Worm (Caenorhabditis elegans): Measurements from ENCODE around the gene K07D4.9.

ce11 chrII:3989627-3990367 lies 38.6 kb upstream of the K07D4.9 start, which contains the start of gene Y14H12A.2:
- no peak for TF ChIP-seq elt-1 (tag; optimal IDR thresholded peaks at IDR 0.05)
- TF ChIP-seq ztf-11 (tag; optimal IDR thresholded peaks at IDR 0.05), result no peak
- no peak for TF ChIP-seq fos-1 (tag; optimal IDR thresholded peaks at IDR 0.05)
- no peak for TF ChIP-seq nhr-76 (tag; optimal IDR thresholded peaks at IDR 0.05)
- TF ChIP-seq ztf-4 (tag; optimal IDR thresholded peaks at IDR 0.05), result no peak
- no peak for TF ChIP-seq nhr-11 (tag; optimal IDR thresholded peaks at IDR 0.05)
- TF ChIP-seq nhr-43 (tag; optimal IDR thresholded peaks at IDR 0.05; ENCODE audit: poor library complexity, severe bottlenecking), result no peak
- TF ChIP-seq ceh-82 (tag; optimal IDR thresholded peaks at IDR 0.05), result no peak
- TF ChIP-seq pha-4 (tag; optimal IDR thresholded peaks at IDR 0.05), result no peak
- peak; percentile 57 for TF ChIP-seq pqm-1 (tag; optimal IDR thresholded peaks at IDR 0.05)
- TF ChIP-seq nhr-77 (tag; optimal IDR thresholded peaks at IDR 0.05), result no peak
